Worm (Caenorhabditis elegans): ENCODE results near the gene mam-3.

Gene mam-3

DNA sequence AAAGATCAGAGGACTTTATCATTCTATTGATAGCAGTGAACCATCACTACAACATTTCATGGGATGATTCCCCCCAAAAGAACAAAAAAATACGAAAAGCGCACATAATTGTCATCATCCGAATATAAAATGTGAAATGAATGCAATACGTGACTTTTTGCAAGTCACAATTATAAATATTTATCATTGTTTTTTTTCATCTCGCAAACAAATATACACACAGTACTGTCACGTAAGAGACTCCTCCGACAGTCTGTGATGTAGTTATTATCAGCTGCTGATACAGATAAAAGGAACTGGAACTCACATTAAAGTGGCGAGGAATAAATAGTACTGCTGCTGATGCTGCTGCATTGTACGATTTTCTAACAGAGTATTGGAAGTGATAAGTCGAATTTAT, 48.8 kb downstream of the mam-3 start (continued):
- TF ChIP-seq crh-2 (tag; optimal IDR thresholded peaks at IDR 0.05) (peak; percentile 66), dmd-4 (tag; optimal IDR thresholded peaks at IDR 0.05) (no peak), nhr-129 (tag; optimal IDR thresholded peaks at IDR 0.05) (peak; percentile 73), alr-1 (tag; optimal IDR thresholded peaks at IDR 0.05) (no peak), ZK546.5 (tag; optimal IDR thresholded peaks at IDR 0.05) (no peak), F13H6.1 (tag; optimal IDR thresholded peaks at IDR 0.05) (peak; percentile 17), blmp-1 (tag; optimal IDR thresholded peaks at IDR 0.05; ENCODE audit: insufficient read depth) (no peak), ztf-1 (GFP tag; conservative IDR thresholded peaks at IDR 0.05) (no peak), unc-62 (GFP tag; optimal IDR thresholded peaks at IDR 0.05) (no peak), ztf-11 (tag; optimal IDR thresholded peaks at IDR 0.05) (no peak), nhr-77 (tag; optimal IDR thresholded peaks at IDR 0.05) (no peak), sma-9 (GFP tag; optimal IDR thresholded peaks at IDR 0.05) (peak; percentile 63), sma-9 (tag; optimal IDR thresholded peaks at IDR 0.05) (no peak), ama-1 (optimal IDR thresholded peaks at IDR 0.05) (no peak), nhr-10 (tag; optimal IDR thresholded peaks at IDR 0.05) (no peak), C34F6.9 (tag; optimal IDR thresholded peaks at IDR 0.05) (no peak), nhr-6 (tag; optimal IDR thresholded peaks at IDR 0.05) (no peak), elt-3 (tag; optimal IDR thresholded peaks at IDR 0.05) (no peak), ztf-4 (tag; optimal IDR thresholded peaks at IDR 0.05) (no peak)

DNA sequence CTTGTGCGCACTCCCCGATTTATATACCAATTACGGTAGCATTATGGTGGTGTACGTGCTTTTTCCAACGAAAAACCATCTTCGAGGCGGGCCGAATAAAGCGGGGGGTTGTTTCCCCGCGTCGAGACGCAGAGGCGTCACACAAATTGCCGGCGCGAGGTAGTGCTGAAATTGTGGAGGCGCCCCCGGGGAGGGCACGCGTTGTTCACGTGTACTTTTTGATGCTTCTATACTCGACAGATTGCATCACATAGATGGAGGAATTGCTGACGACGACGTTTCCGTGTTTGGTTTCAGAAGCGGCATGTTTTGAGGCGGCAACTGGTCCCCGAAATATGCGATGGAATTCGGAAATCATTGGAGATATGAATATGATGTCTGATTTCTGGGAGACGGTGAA, 49.9 kb downstream of the mam-3 start:
- TF ChIP-seq crh-2 (tag; optimal IDR thresholded peaks at IDR 0.05) = peak; percentile 89
- TF ChIP-seq Y55F3AM.14 (GFP tag; optimal IDR thresholded peaks at IDR 0.05) = peak; percentile 85
- TF ChIP-seq ceh-82 (tag; optimal IDR thresholded peaks at IDR 0.05) = no peak
- peak; percentile 99 for TF ChIP-seq sma-9 (GFP tag; optimal IDR thresholded peaks at IDR 0.05)
- peak; percentile 33 for TF ChIP-seq sma-9 (tag; optimal IDR thresholded peaks at IDR 0.05)
- peak; percentile 87 for TF ChIP-seq C34F6.9 (tag; optimal IDR thresholded peaks at IDR 0.05)
- no peak for TF ChIP-seq nhr-237 (tag; optimal IDR thresholded peaks at IDR 0.05)
- peak; percentile 93 for TF ChIP-seq nhr-21 (tag; optimal IDR thresholded peaks at IDR 0.05)
- TF ChIP-seq nhr-12 (tag; optimal IDR thresholded peaks at IDR 0.05) = no peak
- no peak for TF ChIP-seq ztf-4 (tag; optimal IDR thresholded peaks at IDR 0.05)
- no peak for TF ChIP-seq ztf-11 (tag; optimal IDR thresholded peaks at IDR 0.05)
- no peak for TF ChIP-seq R02D3.7 (tag; optimal IDR thresholded peaks at IDR 0.05)
- peak; percentile 31 for TF ChIP-seq snpc-4 (tag; optimal IDR thresholded peaks at IDR 0.05)
- TF ChIP-seq nhr-6 (tag; optimal IDR thresholded peaks at IDR 0.05) = peak; percentile 31
- no peak for TF ChIP-seq nhr-11 (tag; optimal IDR thresholded peaks at IDR 0.05)
- TF ChIP-seq nhr-77 (tag; optimal IDR thresholded peaks at IDR 0.05) = no peak
- peak; percentile 69 for TF ChIP-seq gmeb-1 (tag; optimal IDR thresholded peaks at IDR 0.05)
- TF ChIP-seq ceh-16 (tag; optimal IDR thresholded peaks at IDR 0.05) = peak; percentile 9
- peak; percentile 83 for TF ChIP-seq sem-4 (tag; optimal IDR thresholded peaks at IDR 0.05)
- TF ChIP-seq unc-62 (GFP tag; optimal IDR thresholded peaks at IDR 0.05) = no peak
- no peak for TF ChIP-seq dmd-4 (tag; optimal IDR thresholded peaks at IDR 0.05)
- TF ChIP-seq fos-1 (tag; optimal IDR thresholded peaks at IDR 0.05) = peak; percentile 81
- TF ChIP-seq elt-3 (tag; optimal IDR thresholded peaks at IDR 0.05) = no peak
- peak; percentile 97 for TF ChIP-seq sma-3 (GFP tag; optimal IDR thresholded peaks at IDR 0.05)
- TF ChIP-seq mab-5 (tag; optimal IDR thresholded peaks at IDR 0.05) = no peak
- TF ChIP-seq zag-1 (tag; optimal IDR thresholded peaks at IDR 0.05) = peak; percentile 69
- peak; percentile 73 to 91 for TF ChIP-seq mdl-1 (tag; optimal IDR thresholded peaks at IDR 0.05)
- TF ChIP-seq skn-1 (tag; optimal IDR thresholded peaks at IDR 0.05) = no peak
- peak; percentile 91 for TF ChIP-seq nhr-25 (tag; optimal IDR thresholded peaks at IDR 0.05)
- TF ChIP-seq elt-1 (tag; optimal IDR thresholded peaks at IDR 0.05) = no peak
- TF ChIP-seq aly-2 (tag; optimal IDR thresholded peaks at IDR 0.05) = no peak
- no peak for TF ChIP-seq alr-1 (tag; optimal IDR thresholded peaks at IDR 0.05)
- TF ChIP-seq unc-39 (tag; optimal IDR thresholded peaks at IDR 0.05) = no peak
- TF ChIP-seq nhr-10 (tag; optimal IDR thresholded peaks at IDR 0.05) = no peak
- TF ChIP-seq nhr-23 (tag; optimal IDR thresholded peaks at IDR 0.05) = no peak
- TF ChIP-seq lsy-2 (tag; optimal IDR thresholded peaks at IDR 0.05) = peak in 1 of 2 experiments; percentile 85
- peak; percentile 70 for TF ChIP-seq lin-11 (tag; optimal IDR thresholded peaks at IDR 0.05)
- TF ChIP-seq peb-1 (tag; optimal IDR thresholded peaks at IDR 0.05) = no peak
- TF ChIP-seq ztf-1 (GFP tag; conservative IDR thresholded peaks at IDR 0.05) = no peak
- peak; percentile 76 for TF ChIP-seq lin-13 (GFP tag; optimal IDR thresholded peaks at IDR 0.05)
- TF ChIP-seq ZK546.5 (tag; optimal IDR thresholded peaks at IDR 0.05) = no peak
- peak; percentile 94 for TF ChIP-seq egl-27 (tag; optimal IDR thresholded peaks at IDR 0.05)
- TF ChIP-seq blmp-1 (tag; optimal IDR thresholded peaks at IDR 0.05; ENCODE audit: insufficient read depth) = peak; percentile 60
- no peak for TF ChIP-seq mbf-1 (tag; optimal IDR thresholded peaks at IDR 0.05)
- peak; percentile 91 for TF ChIP-seq F13H6.1 (tag; optimal IDR thresholded peaks at IDR 0.05)
- TF ChIP-seq unc-55 (GFP tag; optimal IDR thresholded peaks at IDR 0.05) = peak; percentile 86
- peak; percentile 100 for TF ChIP-seq nhr-129 (tag; optimal IDR thresholded peaks at IDR 0.05)
- no peak for TF ChIP-seq ama-1 (optimal IDR thresholded peaks at IDR 0.05)
- TF ChIP-seq lin-39 (tag; optimal IDR thresholded peaks at IDR 0.05) = no peak
